Fruit fly (Drosophila melanogaster) whole organism, embryonic: ENCODE measurements around the gene CG31100.

Experiments
- CG10267 ChIP-seq: fragments of 200-800 bp; sonication (Bioruptor generic); optimal IDR thresholded peaks from 2 replicates; lab custom pipeline; 2018; ENCODE audit warnings: missing biosample characterization, mild to moderate bottlenecking, missing genetic modification characterization, moderate library complexity
- CG11504 ChIP-seq: fragments of 200-800 bp; sonication (Bioruptor generic); optimal IDR thresholded peaks from 3 replicates; lab custom pipeline; 2019; ENCODE audit warnings: missing biosample characterization, mild to moderate bottlenecking, missing genetic modification characterization, moderate library complexity
- CG12659 ChIP-seq: fragments of 200-800 bp; sonication (Bioruptor generic); optimal IDR thresholded peaks from 3 replicates; lab custom pipeline; 2017; ENCODE audit warnings: mild to moderate bottlenecking, missing biosample characterization, missing genetic modification reagents, missing genetic modification characterization
- CG13424 ChIP-seq: fragments of 200-800 bp; sonication (Bioruptor generic); optimal IDR thresholded peaks from 2 replicates; lab custom pipeline; 2019; ENCODE audit warnings: missing biosample characterization, mild to moderate bottlenecking, missing genetic modification characterization, moderate library complexity
- CG14050 ChIP-seq: fragments of 200-800 bp; sonication (Bioruptor generic); IDR thresholded peaks from 3 replicates; pipeline ENCODE4 v1.3.6; 2022; ENCODE audit warnings: missing biosample characterization, missing genetic modification characterization
- CG14441 ChIP-seq: fragments of 200-800 bp; sonication (Bioruptor generic); IDR thresholded peaks from 2 replicates; pipeline ENCODE4 v1.3.6; 2022; ENCODE audit warnings: missing biosample characterization, missing genetic modification characterization
- CG14965 ChIP-seq: fragments of 200-800 bp; sonication (Bioruptor generic); optimal IDR thresholded peaks from 2 replicates; lab custom pipeline; 2016; ENCODE audit warnings: missing biosample characterization, missing genetic modification characterization, borderline replicate concordance
- CG15269 ChIP-seq: fragments of 200-800 bp; sonication (Bioruptor generic); optimal IDR thresholded peaks from 2 replicates; lab custom pipeline; 2018; ENCODE audit warnings: missing biosample characterization, mild to moderate bottlenecking, missing genetic modification characterization, moderate library complexity
- CG15696 ChIP-seq: fragments of 200-800 bp; sonication (Bioruptor generic); optimal IDR thresholded peaks from 2 replicates; lab custom pipeline; 2019; ENCODE audit warnings: missing biosample characterization, mild to moderate bottlenecking, missing genetic modification characterization, moderate library complexity
- CG1602 ChIP-seq: fragments of 200-800 bp; sonication (Bioruptor generic); optimal IDR thresholded peaks from 3 replicates; lab custom pipeline; 2016; ENCODE audit warnings: missing biosample characterization, missing genetic modification characterization
- CG17568 ChIP-seq: fragments of 200-800 bp; sonication (Bioruptor generic); optimal IDR thresholded peaks from 2 replicates; lab custom pipeline; 2018; ENCODE audit warnings: missing biosample characterization, mild to moderate bottlenecking, missing genetic modification characterization, moderate library complexity
- CG17612 ChIP-seq: fragments of 200-800 bp; sonication (Bioruptor generic); IDR thresholded peaks from 2 replicates; pipeline ENCODE4 v1.3.6; 2022; ENCODE audit warnings: missing biosample characterization, missing genetic modification characterization
- CG2116 ChIP-seq: fragments of 200-800 bp; sonication (Bioruptor generic); optimal IDR thresholded peaks from 3 replicates; lab custom pipeline; 2018; ENCODE audit warnings: missing biosample characterization, mild to moderate bottlenecking, missing genetic modification characterization
- CG32532 ChIP-seq: fragments of 200-800 bp; sonication (Bioruptor generic); IDR thresholded peaks from 2 replicates; pipeline ENCODE4 v1.3.6; 2022; ENCODE audit warnings: missing biosample characterization, missing genetic modification characterization
- CG3726 ChIP-seq: fragments of 200-800 bp; sonication (Bioruptor generic); IDR thresholded peaks from 3 replicates; pipeline ENCODE4, ENCODE4 v1.3.6; 2022; ENCODE audit warnings: missing biosample characterization, missing genetic modification characterization
- CG7987 ChIP-seq: fragments of 200-800 bp; sonication (Bioruptor generic); optimal IDR thresholded peaks from 2 replicates; lab custom pipeline; 2018; ENCODE audit warnings: missing biosample characterization, mild to moderate bottlenecking, missing genetic modification characterization, moderate library complexity
- CG9797 ChIP-seq: fragments of 200-800 bp; sonication (Bioruptor generic); optimal IDR thresholded peaks from 3 replicates; lab custom pipeline; 2018; ENCODE audit warnings: missing biosample characterization, mild to moderate bottlenecking, missing genetic modification characterization
- CrebB ChIP-seq: fragments of 200-800 bp; sonication (Bioruptor generic); optimal IDR thresholded peaks from 3 replicates; lab custom pipeline; 2018; ENCODE audit warnings: missing biosample characterization, mild to moderate bottlenecking, missing genetic modification characterization
- Doc2 ChIP-seq: fragments of 200-800 bp; sonication (Bioruptor generic); IDR thresholded peaks from 2 replicates; pipeline ENCODE4 v1.3.6; 2022; ENCODE audit warnings: missing biosample characterization, missing genetic modification characterization
- Doc3 ChIP-seq: fragments of 200-800 bp; sonication (Bioruptor generic); IDR thresholded peaks from 3 replicates; pipeline ENCODE4 v1.3.6; 2022; ENCODE audit warnings: missing biosample characterization, missing genetic modification characterization; ENCODE audit not compliant: partially characterized antibody
- ERR ChIP-seq: fragments of 200-800 bp; sonication (Bioruptor generic); optimal IDR thresholded peaks from 2 replicates; lab custom pipeline; 2016; ENCODE audit warnings: missing biosample characterization, missing genetic modification characterization
- Fer2 ChIP-seq: fragments of 200-800 bp; sonication (Bioruptor generic); optimal IDR thresholded peaks from 2 replicates; lab custom pipeline; 2018; ENCODE audit warnings: missing biosample characterization, mild to moderate bottlenecking, missing genetic modification characterization, moderate library complexity
- Gsc ChIP-seq: fragments of 200-800 bp; sonication (Bioruptor generic); IDR thresholded peaks from 2 replicates; pipeline ENCODE4 v1.3.6; 2022; ENCODE audit warnings: missing biosample characterization, missing genetic modification characterization
- Hmr ChIP-seq: fragments of 200-800 bp; sonication (Bioruptor generic); optimal IDR thresholded peaks from 3 replicates; lab custom pipeline; 2017; ENCODE audit warnings: mild to moderate bottlenecking, missing biosample characterization, missing genetic modification reagents, missing genetic modification characterization
- Lpt ChIP-seq: fragments of >200 bp; optimal IDR thresholded peaks from 2 replicates; lab custom pipeline; 2018; ENCODE audit warnings: missing biosample characterization, missing genetic modification characterization
- NFAT ChIP-seq: fragments of 200-800 bp; sonication (Bioruptor generic); IDR thresholded peaks from 2 replicates; pipeline ENCODE4 v1.3.6; 2022; ENCODE audit warnings: missing biosample characterization, missing genetic modification characterization
- Nf-YA ChIP-seq: fragments of 200-800 bp; sonication (Bioruptor generic); IDR thresholded peaks from 2 replicates; pipeline ENCODE4 v1.3.6; 2022; ENCODE audit warnings: missing biosample characterization, missing genetic modification characterization
- Oli ChIP-seq: fragments of 200-800 bp; sonication (Bioruptor generic); optimal IDR thresholded peaks from 2 replicates; lab custom pipeline; 2018; ENCODE audit warnings: missing biosample characterization, mild to moderate bottlenecking, missing genetic modification characterization, moderate library complexity
- Ravus ChIP-seq: fragments of 200-800 bp; sonication (Bioruptor generic); IDR thresholded peaks from 2 replicates; pipeline ENCODE4 v1.3.6; 2022; ENCODE audit warnings: missing biosample characterization, missing genetic modification characterization
- Xbp1 ChIP-seq: fragments of 200-800 bp; sonication (Bioruptor generic); optimal IDR thresholded peaks from 3 replicates; lab custom pipeline; 2016; ENCODE audit warnings: missing biosample characterization, mild to moderate bottlenecking, missing genetic modification characterization
- bcd ChIP-seq: fragments of 200-800 bp; sonication (Bioruptor generic); optimal IDR thresholded peaks from 2 replicates; lab custom pipeline; 2017; ENCODE audit warnings: missing biosample characterization, mild to moderate bottlenecking, missing genetic modification characterization
- caup ChIP-seq: fragments of 200-800 bp; sonication (Bioruptor generic); optimal IDR thresholded peaks from 3 replicates; lab custom pipeline; 2017; ENCODE audit warnings: missing biosample characterization, mild to moderate bottlenecking, missing genetic modification characterization, moderate library complexity; ENCODE audit not compliant: severe bottlenecking
- dati ChIP-seq: fragments of 200-800 bp; sonication (Bioruptor generic); IDR thresholded peaks from 2 replicates; pipeline ENCODE4 v1.3.6; 2022; ENCODE audit warnings: missing biosample characterization, missing genetic modification characterization
- disco-r ChIP-seq: fragments of 200-800 bp; sonication (Bioruptor generic); optimal IDR thresholded peaks from 2 replicates; lab custom pipeline; 2016; ENCODE audit warnings: missing biosample characterization, missing genetic modification characterization
- dysf ChIP-seq: fragments of 200-800 bp; sonication (Bioruptor generic); IDR thresholded peaks from 3 replicates; pipeline ENCODE4 v1.3.6; 2022; ENCODE audit warnings: missing biosample characterization, missing genetic modification characterization
- ham ChIP-seq: fragments of 200-800 bp; sonication (Bioruptor generic); IDR thresholded peaks from 2 replicates; pipeline ENCODE4 v1.3.6; 2022; ENCODE audit warnings: missing biosample characterization, missing genetic modification characterization
- her ChIP-seq: fragments of 200-800 bp; sonication (Bioruptor generic); optimal IDR thresholded peaks from 2 replicates; lab custom pipeline; 2016; ENCODE audit warnings: missing biosample characterization, missing genetic modification characterization
- ind ChIP-seq: fragments of 200-800 bp; sonication (Bioruptor generic); optimal IDR thresholded peaks from 3 replicates; lab custom pipeline; 2016; ENCODE audit warnings: missing biosample characterization, missing genetic modification characterization
- lab ChIP-seq: fragments of 200-800 bp; sonication (Bioruptor generic); optimal IDR thresholded peaks from 3 replicates; lab custom pipeline; 2017; ENCODE audit warnings: missing biosample characterization, missing genetic modification characterization, mild to moderate bottlenecking, moderate library complexity, missing genetic modification reagents
- lola ChIP-seq, 3 experiments: fragments of >200 bp in 2 of 3; fragments of 200-800 bp in 1 of 3; sonication (Bioruptor generic) in 1 of 3; optimal IDR thresholded peaks; 2 replicates each; lab custom pipeline; 2017 to 2019; ENCODE audit warnings: missing biosample characterization in 3 of 3, missing genetic modification characterization in 3 of 3, mild to moderate bottlenecking in 1 of 3, moderate library complexity in 1 of 3
- mirr ChIP-seq: fragments of 200-800 bp; sonication (Bioruptor generic); optimal IDR thresholded peaks from 3 replicates; lab custom pipeline; 2018; ENCODE audit warnings: missing biosample characterization, mild to moderate bottlenecking, missing genetic modification characterization
- prd ChIP-seq, 3 experiments: fragments of >200 bp in 2 of 3; fragments of 200-800 bp in 1 of 3; sonication (Bioruptor generic) in 1 of 3; optimal IDR thresholded peaks in 2 of 3; IDR thresholded peaks in 1 of 3; 2 replicates in 2 of 3; 3 replicates in 1 of 3; pipeline versions ENCODE4 v1.3.6 to Lab custom; 2017 to 2022; ENCODE audit warnings: missing biosample characterization in 1 of 3, missing genetic modification characterization in 1 of 3
- psq ChIP-seq: fragments of 200-800 bp; sonication (Bioruptor generic); optimal IDR thresholded peaks from 2 replicates; lab custom pipeline; 2017; ENCODE audit warnings: missing biosample characterization, missing genetic modification characterization
- row ChIP-seq: fragments of 200-800 bp; sonication (Bioruptor generic); IDR thresholded peaks from 3 replicates; pipeline ENCODE4 v1.3.6; 2022; ENCODE audit warnings: missing biosample characterization, missing genetic modification characterization
- sqz ChIP-seq: fragments of 200-800 bp; sonication (Bioruptor generic); optimal IDR thresholded peaks from 3 replicates; lab custom pipeline; 2018; ENCODE audit warnings: missing biosample characterization, mild to moderate bottlenecking, missing genetic modification characterization
- stc ChIP-seq: fragments of 200-800 bp; sonication (Bioruptor generic); IDR thresholded peaks from 2 replicates; pipeline ENCODE4 v1.3.6; 2022; ENCODE audit warnings: missing biosample characterization, missing genetic modification characterization
- unpg ChIP-seq: fragments of 200-800 bp; sonication (Bioruptor generic); optimal IDR thresholded peaks from 3 replicates; lab custom pipeline; 2018; ENCODE audit warnings: missing biosample characterization, mild to moderate bottlenecking, missing genetic modification characterization, moderate library complexity
- usp ChIP-seq: fragments of >200 bp; optimal IDR thresholded peaks from 2 replicates; lab custom pipeline; 2017; ENCODE audit warnings: missing biosample characterization, missing genetic modification characterization
- vnd ChIP-seq: fragments of 200-800 bp; sonication (Bioruptor generic); IDR thresholded peaks from 3 replicates; pipeline ENCODE4 v1.3.6; 2022; ENCODE audit warnings: missing biosample characterization, missing genetic modification characterization; ENCODE audit not compliant: partially characterized antibody

The CG31100 gene

dm6 chr3R:9031797-9032418, 28.5 kb upstream of the CG31100 start (continued):
- TF ChIP-seq CG7987 (peak; percentile 77), CG1602 (peak; percentile 82), Lpt (GFP tag; lab: Kevin White, UChicago) (no peak), stc (peak; percentile 94), ham (GFP tag; lab: Robert Waterston, UW) (no peak), Doc2 (GFP tag; lab: Robert Waterston, UW) (no peak), CG10267 (tag; lab: Kevin White, UChicago) (peak; percentile 79), sqz (GFP tag; lab: Kevin White, UChicago) (peak; percentile 95), dati (GFP tag; lab: Robert Waterston, UW) (peak; percentile 83), her (peak; percentile 77), caup (GFP tag; lab: Kevin White, UChicago) (peak; percentile 83), CG17568 (peak; percentile 85), disco-r (peak; percentile 77), mirr (GFP tag; lab: Kevin White, UChicago) (no peak), CG13424 (peak; percentile 86), ind (GFP tag; lab: Kevin White, UChicago) (peak; percentile 87), prd (optimal IDR thresholded peaks at IDR 0.05; lab: Kevin White, UChicago) (no peak), prd (GFP tag; IDR thresholded peaks at IDR 0.05; lab: Robert Waterston, UW) (peak; percentile 90), Hmr (GFP tag; lab: Kevin White, UChicago) (peak; percentile 87), usp (GFP tag; lab: Kevin White, UChicago) (no peak), CG14050 (GFP tag; lab: Robert Waterston, UW) (peak; percentile 87), dysf (GFP tag; lab: Robert Waterston, UW) (peak; percentile 93), Fer2 (tag; lab: Kevin White, UChicago) (peak; percentile 49), CG14965 (GFP tag; lab: Kevin White, UChicago) (no peak), Xbp1 (peak; percentile 86), CG2116 (GFP tag; lab: Kevin White, UChicago) (peak; percentile 59), lab (GFP tag; lab: Kevin White, UChicago) (peak; percentile 95), Doc3 (GFP tag; lab: Robert Waterston, UW) (no peak), Oli (tag; lab: Kevin White, UChicago) (peak; percentile 91), row (peak; percentile 90), CrebB (peak; percentile 74), CG32532 (GFP tag; lab: Robert Waterston, UW) (peak; percentile 84), CG15269 (tag; lab: Kevin White, UChicago) (peak; percentile 91), CG9797 (GFP tag; lab: Kevin White, UChicago) (no peak), CG11504 (tag; lab: Kevin White, UChicago) (peak; percentile 92), Ravus (peak; percentile 55), CG3726 (GFP tag; lab: Robert Waterston, UW) (peak; percentile 85; the same call in 2 of the 3 replicates), psq (GFP tag; lab: Kevin White, UChicago) (peak; percentile 60), CG14441 (GFP tag; lab: Robert Waterston, UW) (peak; percentile 91), CG17612 (GFP tag; lab: Robert Waterston, UW) (no peak), CG15696 (no peak), vnd (GFP tag; lab: Robert Waterston, UW) (no peak), lola (GFP tag; optimal IDR thresholded peaks at IDR 0.05; lab: Kevin White, UChicago) (peak in 1 of 3 experiments; percentile 53), ERR (GFP tag; lab: Kevin White, UChicago) (peak; percentile 75), CG12659 (GFP tag; lab: Kevin White, UChicago) (peak; percentile 86), Gsc (GFP tag; lab: Robert Waterston, UW) (no peak), Nf-YA (GFP tag; lab: Robert Waterston, UW) (peak; percentile 84), NFAT (GFP tag; lab: Robert Waterston, UW) (peak; percentile 84), bcd (GFP tag; lab: Kevin White, UChicago) (peak; percentile 87), unpg (GFP tag; lab: Kevin White, UChicago) (peak; percentile 91)
